ENCODE assay signal across 4 worm cellular contexts in genomic region chrV:13936850-13937249, ce11.
TF ChIP-seq lines count a peak whose summit lies in the region.

Gene srw-145, plus strand, starts transcription at chrV:13937150.

TF ChIP-seq in whole organism, L1 larva, 84 proteins besides CTCF, POLR2A, EP300 and RAD21 (continues in another document):
- TF ChIP-seq aha-1 (tag; optimal IDR thresholded peaks at IDR 0.05; lab: Kevin White, UChicago) = no peak
- no peak for TF ChIP-seq unc-30 (tag; optimal IDR thresholded peaks at IDR 0.05; lab: Kevin White, UChicago)
- TF ChIP-seq efl-3 (GFP tag; optimal IDR thresholded peaks at IDR 0.05; lab: Kevin White, UChicago) = no peak
- no peak for TF ChIP-seq mep-1 (tag; optimal IDR thresholded peaks at IDR 0.05; lab: Kevin White, UChicago)
- TF ChIP-seq nhr-47 (tag; optimal IDR thresholded peaks at IDR 0.05; lab: Kevin White, UChicago) = peak; percentile 44
- TF ChIP-seq zip-4 (GFP tag; optimal IDR thresholded peaks at IDR 0.05; lab: Kevin White, UChicago) = no peak
- no peak for TF ChIP-seq unc-98 (GFP tag; IDR thresholded peaks at IDR 0.05; lab: Robert Waterston, UW)
- no peak for TF ChIP-seq F16B12.6 (tag; optimal IDR thresholded peaks at IDR 0.05; lab: Kevin White, UChicago)
- TF ChIP-seq nhr-71 (tag; optimal IDR thresholded peaks at IDR 0.05; lab: Kevin White, UChicago) = peak; percentile 48
- no peak for TF ChIP-seq C34B4.2 (tag; optimal IDR thresholded peaks at IDR 0.05; lab: Kevin White, UChicago)
- TF ChIP-seq alr-1 (tag; optimal IDR thresholded peaks at IDR 0.05; lab: Kevin White, UChicago; ENCODE audit: borderline replicate concordance) = no peak
- no peak for TF ChIP-seq ets-5 (GFP tag; IDR thresholded peaks at IDR 0.05; lab: Robert Waterston, UW)
- no peak for TF ChIP-seq lin-35 (GFP tag; optimal IDR thresholded peaks at IDR 0.05; lab: Kevin White, UChicago)
- TF ChIP-seq nhr-28 (tag; optimal IDR thresholded peaks at IDR 0.05; lab: Kevin White, UChicago) = no peak
- TF ChIP-seq swsn-7 (tag; optimal IDR thresholded peaks at IDR 0.05; lab: Kevin White, UChicago) = no peak
- no peak for TF ChIP-seq hlh-17 (GFP tag; optimal IDR thresholded peaks at IDR 0.05; lab: Kevin White, UChicago; ENCODE audit: borderline replicate concordance)
- TF ChIP-seq mef-2 (tag; optimal IDR thresholded peaks at IDR 0.05; lab: Kevin White, UChicago) = no peak
- no peak for TF ChIP-seq tlp-1 (tag; optimal IDR thresholded peaks at IDR 0.05; lab: Kevin White, UChicago)
- TF ChIP-seq grh-1 (GFP tag; IDR thresholded peaks at IDR 0.05; lab: Robert Waterston, UW) = no peak
- TF ChIP-seq fkh-8 (tag; optimal IDR thresholded peaks at IDR 0.05; lab: Kevin White, UChicago) = peak; percentile 45
- TF ChIP-seq sox-4 (tag; optimal IDR thresholded peaks at IDR 0.05; lab: Kevin White, UChicago) = no peak
- no peak for TF ChIP-seq Y116A8C.19 (tag; optimal IDR thresholded peaks at IDR 0.05; lab: Kevin White, UChicago; ENCODE audit: borderline replicate concordance)
- no peak for TF ChIP-seq nhr-76 (tag; optimal IDR thresholded peaks at IDR 0.05; lab: Kevin White, UChicago)
- no peak for TF ChIP-seq fos-1 (tag; optimal IDR thresholded peaks at IDR 0.05; lab: Kevin White, UChicago)

TF ChIP-seq in whole organism, L2 larva, 48 proteins besides CTCF, POLR2A, EP300 and RAD21:
- peak; percentile 3 for TF ChIP-seq nhr-12 (tag; optimal IDR thresholded peaks at IDR 0.05; lab: Kevin White, UChicago)
- TF ChIP-seq crh-2 (tag; optimal IDR thresholded peaks at IDR 0.05; lab: Kevin White, UChicago) = no peak
- TF ChIP-seq nhr-21 (tag; optimal IDR thresholded peaks at IDR 0.05; lab: Kevin White, UChicago) = peak; percentile 41
TF ChIP-seq in whole organism, L2 larva: peak in this region for 2.

TF ChIP-seq in whole organism, L3 larva, 47 proteins besides CTCF, POLR2A, EP300 and RAD21:
- no peak for TF ChIP-seq unc-39 (tag; optimal IDR thresholded peaks at IDR 0.05; lab: Kevin White, UChicago)
- no peak for TF ChIP-seq pha-4 (tag; optimal IDR thresholded peaks at IDR 0.05; lab: Kevin White, UChicago)
- no peak for TF ChIP-seq lin-15B (tag; optimal IDR thresholded peaks at IDR 0.05; lab: Kevin White, UChicago)
- no peak for TF ChIP-seq zag-1 (tag; optimal IDR thresholded peaks at IDR 0.05; lab: Kevin White, UChicago)
- TF ChIP-seq nhr-11 (tag; optimal IDR thresholded peaks at IDR 0.05; lab: Kevin White, UChicago) = peak; percentile 62
- no peak for TF ChIP-seq nhr-25 (tag; optimal IDR thresholded peaks at IDR 0.05; lab: Kevin White, UChicago)

TF ChIP-seq in whole organism, L4 larva, 104 proteins besides CTCF, POLR2A, EP300 and RAD21:
- TF ChIP-seq aha-1 (tag; lab: Kevin White, UChicago) (peak; percentile 41), nhr-11 (tag; optimal IDR thresholded peaks at IDR 0.05; lab: Kevin White, UChicago) (peak; percentile 6), attf-4 (tag; optimal IDR thresholded peaks at IDR 0.05; lab: Kevin White, UChicago) (no peak)

Comparison
In these comparisons a context has a peak if more than half of its experiments do, and no peak if none do; other contexts are left out.
1. Of the 29 proteins assayed by ChIP-seq in both whole organism, L4 larva and whole organism, L1 larva: peak only in whole organism, L4 larva: aha-1; only in whole organism, L1 larva: none; in both: nhr-11; in neither: 27.